Fruit fly (Drosophila melanogaster): ENCODE data around the gene Fum3.

The Fum3 gene

DNA sequence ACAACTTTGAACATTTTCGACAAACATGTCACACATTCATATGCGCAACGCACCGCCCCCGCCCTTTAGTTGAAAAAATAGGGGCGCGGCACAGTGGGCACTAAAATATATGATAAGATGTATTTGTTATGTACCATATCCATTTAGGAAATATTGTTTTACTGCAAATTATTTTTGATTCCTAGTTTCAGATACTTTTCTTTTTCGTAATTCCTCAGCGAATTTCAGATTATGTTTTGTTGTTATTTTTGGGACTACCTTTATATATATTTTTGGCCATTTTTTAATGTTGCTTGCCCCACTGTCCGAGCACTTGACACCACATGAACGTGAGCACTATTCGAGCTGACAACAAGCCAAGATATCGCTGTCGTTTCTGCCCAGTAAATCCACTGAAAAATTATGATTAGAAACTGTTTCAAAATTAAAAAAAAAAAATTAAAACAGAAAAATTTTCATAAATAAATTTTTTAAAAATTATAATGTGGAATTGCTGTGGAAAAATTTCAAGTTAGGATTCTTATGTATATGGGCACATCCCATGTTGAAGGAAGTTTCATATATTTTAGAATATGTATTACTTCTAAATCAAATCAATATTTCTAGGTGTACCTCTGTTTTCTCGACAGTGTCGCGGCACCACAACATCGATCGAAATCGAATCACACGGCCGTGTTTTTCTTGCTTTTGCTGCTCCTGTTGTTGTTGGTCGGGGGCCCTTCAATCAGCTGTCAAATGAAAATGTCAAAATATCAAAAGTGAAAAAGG, 48.2 kb downstream of the Fum3 start (continued):
- TF ChIP-seq Dad (GFP tag; optimal IDR thresholded peaks at IDR 0.05) = peak; percentile 32
- peak; percentile 94 for TF ChIP-seq Xrp1 (GFP tag; IDR thresholded peaks at IDR 0.05)
- no peak for TF ChIP-seq mld (GFP tag; IDR thresholded peaks at IDR 0.05; ENCODE audit: partially characterized antibody)
- TF ChIP-seq oc (tag; optimal IDR thresholded peaks at IDR 0.05) = peak; percentile 83
- TF ChIP-seq dm (GFP tag; optimal IDR thresholded peaks at IDR 0.05) = no peak
- no peak for TF ChIP-seq Myb (GFP tag; optimal IDR thresholded peaks at IDR 0.05)
- TF ChIP-seq CG12071 (GFP tag; optimal IDR thresholded peaks at IDR 0.05) = peak; percentile 76
- peak; percentile 70 for TF ChIP-seq chn (GFP tag; optimal IDR thresholded peaks at IDR 0.05)
- TF ChIP-seq CG33557 (GFP tag; optimal IDR thresholded peaks at IDR 0.05) = peak; percentile 78
- peak; percentile 71 for TF ChIP-seq CG9932 (GFP tag; IDR thresholded peaks at IDR 0.05)
- peak; percentile 90 for TF ChIP-seq Sox102F (GFP tag; optimal IDR thresholded peaks at IDR 0.05)
- TF ChIP-seq Pdp1 (GFP tag; optimal IDR thresholded peaks at IDR 0.05) = peak; percentile 12 to 72
- peak; percentile 82 for TF ChIP-seq sqz (GFP tag; optimal IDR thresholded peaks at IDR 0.05)
- TF ChIP-seq CG10565 (GFP tag; optimal IDR thresholded peaks at IDR 0.05) = peak; percentile 60
- peak; percentile 91 for TF ChIP-seq CG4282 (GFP tag; optimal IDR thresholded peaks at IDR 0.05)
- peak; percentile 59 for TF ChIP-seq CG6813 (GFP tag; optimal IDR thresholded peaks at IDR 0.05)
- TF ChIP-seq Atf-2 (GFP tag; optimal IDR thresholded peaks at IDR 0.05) = peak; percentile 29
- TF ChIP-seq CG1602 (GFP tag; optimal IDR thresholded peaks at IDR 0.05) = peak; percentile 82
- TF ChIP-seq gsb-n (tag; optimal IDR thresholded peaks at IDR 0.05) = peak; percentile 90
- TF ChIP-seq CG17829 (tag; optimal IDR thresholded peaks at IDR 0.05) = peak; percentile 93
- TF ChIP-seq gro (GFP tag; optimal IDR thresholded peaks at IDR 0.05) = no peak
- TF ChIP-seq lbe (GFP tag; optimal IDR thresholded peaks at IDR 0.05) = no peak
- TF ChIP-seq esg (GFP tag; conservative IDR thresholded peaks at IDR 0.05) = peak; percentile 89
- peak; percentile 35 for TF ChIP-seq fd64A (GFP tag; optimal IDR thresholded peaks at IDR 0.05)
- peak; percentile 96 for TF ChIP-seq CG2712 (tag; optimal IDR thresholded peaks at IDR 0.05)
- TF ChIP-seq CG43689 (GFP tag; IDR thresholded peaks at IDR 0.05) = peak; percentile 51
- TF ChIP-seq CG34224 (GFP tag; IDR thresholded peaks at IDR 0.05; ENCODE audit: partially characterized antibody) = no peak; the same call in 2 of the 3 replicates
- peak; percentile 89 for TF ChIP-seq trem (tag; optimal IDR thresholded peaks at IDR 0.05)
- TF ChIP-seq CG10654 (GFP tag; optimal IDR thresholded peaks at IDR 0.05) = peak; percentile 85
- TF ChIP-seq CG3065 (GFP tag; optimal IDR thresholded peaks at IDR 0.05) = peak; percentile 57
- TF ChIP-seq CG1024 (GFP tag; IDR thresholded peaks at IDR 0.05) = peak; percentile 51

DNA sequence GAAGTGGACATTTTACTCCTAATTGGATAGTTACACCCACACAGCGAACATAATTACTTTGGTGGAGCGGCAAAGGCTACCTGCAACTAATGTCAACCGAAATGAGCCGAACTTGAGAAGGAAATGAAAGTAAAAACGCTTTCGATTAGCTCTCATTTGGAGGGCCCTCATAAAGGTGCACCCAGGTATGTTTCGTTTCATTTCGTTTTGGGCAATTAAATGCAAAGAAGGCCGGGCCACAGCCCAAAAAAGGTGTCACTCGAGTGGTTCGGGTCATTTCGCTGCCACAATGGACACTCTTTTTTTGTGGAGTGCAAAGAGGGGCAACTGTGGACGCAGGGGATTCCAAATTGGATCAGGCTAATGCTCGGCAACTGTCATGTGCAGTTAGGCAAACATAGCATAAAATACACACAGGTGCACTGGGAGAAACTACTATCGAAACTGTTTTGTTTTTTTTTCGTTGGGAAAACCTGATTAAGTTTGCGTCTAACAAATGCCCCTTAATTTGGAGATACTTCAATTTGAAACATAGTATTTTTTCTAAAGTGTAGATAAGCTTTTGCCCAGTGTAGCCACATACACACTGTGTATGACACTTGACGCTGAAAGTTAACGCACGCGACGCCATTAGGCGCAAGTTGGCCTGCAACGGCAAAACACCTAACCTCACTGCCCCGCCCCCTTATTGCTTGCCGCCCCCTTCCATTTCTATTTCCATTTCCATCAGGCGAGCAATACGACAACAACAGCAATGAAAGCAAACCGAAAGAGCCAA, 49.0 kb downstream of the Fum3 start:
- TF ChIP-seq Dad (GFP tag; optimal IDR thresholded peaks at IDR 0.05) = peak; percentile 66
- no peak for TF ChIP-seq ab (GFP tag; optimal IDR thresholded peaks at IDR 0.05)
- peak; percentile 78 for TF ChIP-seq Atf-2 (GFP tag; optimal IDR thresholded peaks at IDR 0.05)
- no peak for TF ChIP-seq Bgb (GFP tag; IDR thresholded peaks at IDR 0.05; ENCODE audit: partially characterized antibody)
- TF ChIP-seq abd-A (tag; optimal IDR thresholded peaks at IDR 0.05) = no peak
- TF ChIP-seq CG18262 (tag; optimal IDR thresholded peaks at IDR 0.05) = no peak
- TF ChIP-seq bsh (GFP tag; optimal IDR thresholded peaks at IDR 0.05) = peak in 1 of 2 experiments; percentile 92
- TF ChIP-seq CG2889 (GFP tag; IDR thresholded peaks at IDR 0.05) = peak; percentile 76; the same call in 2 of the 3 replicates
- peak; percentile 56 for TF ChIP-seq MBD-R2 (GFP tag; IDR thresholded peaks at IDR 0.05)
- no peak for TF ChIP-seq hbn (GFP tag; IDR thresholded peaks at IDR 0.05; ENCODE audit: partially characterized antibody)
- peak; percentile 73 for TF ChIP-seq ewg (GFP tag; optimal IDR thresholded peaks at IDR 0.05)
- TF ChIP-seq CG10979 (tag; optimal IDR thresholded peaks at IDR 0.05) = peak; percentile 81
- TF ChIP-seq Fer2 (tag; optimal IDR thresholded peaks at IDR 0.05) = peak; percentile 5
- TF ChIP-seq Hr39 (optimal IDR thresholded peaks at IDR 0.05) = no peak
- TF ChIP-seq Oaz (GFP tag; IDR thresholded peaks at IDR 0.05) = peak; percentile 80
- peak; percentile 97 for TF ChIP-seq sisA (GFP tag; IDR thresholded peaks at IDR 0.05)
- TF ChIP-seq Side (GFP tag; optimal IDR thresholded peaks at IDR 0.05) = peak; percentile 85
- TF ChIP-seq nom (GFP tag; optimal IDR thresholded peaks at IDR 0.05) = no peak
- TF ChIP-seq ato (GFP tag; IDR thresholded peaks at IDR 0.05; ENCODE audit: partially characterized antibody) = no peak

Measured in whole organism, embryonic.